Fruit fly (Drosophila melanogaster): ENCODE data around the gene Top2.

Top2 gene

DNA sequence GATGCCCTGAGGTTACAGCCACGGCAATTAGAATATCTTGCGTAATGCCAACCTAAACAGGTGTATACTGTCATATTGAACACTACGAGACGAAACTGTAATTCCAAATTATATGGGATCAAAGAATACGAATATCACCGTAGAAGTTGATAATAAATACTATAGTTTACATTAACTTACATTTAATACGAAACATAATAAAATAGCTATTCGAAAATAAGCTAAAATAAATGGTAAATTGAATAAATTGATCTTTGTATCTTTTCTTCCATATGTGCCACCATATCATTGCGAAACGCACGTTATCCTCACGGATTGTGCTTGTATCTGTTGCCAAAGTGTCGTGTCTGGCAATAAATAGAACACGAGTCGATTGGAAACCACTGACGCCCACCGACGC, 37.4 kb downstream of the Top2 start (continued):
- no peak for TF ChIP-seq Jarid2 (GFP tag; optimal IDR thresholded peaks at IDR 0.05)
- no peak for TF ChIP-seq CG10209 (GFP tag; optimal IDR thresholded peaks at IDR 0.05)
- no peak for TF ChIP-seq CG8290 (GFP tag; optimal IDR thresholded peaks at IDR 0.05)
- TF ChIP-seq CG8290 (tag; optimal IDR thresholded peaks at IDR 0.05): peak in 1 of 2 experiments; percentile 17
- TF ChIP-seq zf30C (GFP tag; optimal IDR thresholded peaks at IDR 0.05): no peak
- TF ChIP-seq CG2129 (GFP tag; IDR thresholded peaks at IDR 0.05; ENCODE audit: partially characterized antibody): no peak
- no peak for TF ChIP-seq CG4282 (GFP tag; optimal IDR thresholded peaks at IDR 0.05)
- TF ChIP-seq h (optimal IDR thresholded peaks at IDR 0.05): no peak
- TF ChIP-seq da (GFP tag; optimal IDR thresholded peaks at IDR 0.05): no peak
- TF ChIP-seq CG2116 (GFP tag; optimal IDR thresholded peaks at IDR 0.05): no peak
- no peak for TF ChIP-seq CG5245 (GFP tag; optimal IDR thresholded peaks at IDR 0.05)
- TF ChIP-seq CG3838 (GFP tag; optimal IDR thresholded peaks at IDR 0.05): no peak

DNA sequence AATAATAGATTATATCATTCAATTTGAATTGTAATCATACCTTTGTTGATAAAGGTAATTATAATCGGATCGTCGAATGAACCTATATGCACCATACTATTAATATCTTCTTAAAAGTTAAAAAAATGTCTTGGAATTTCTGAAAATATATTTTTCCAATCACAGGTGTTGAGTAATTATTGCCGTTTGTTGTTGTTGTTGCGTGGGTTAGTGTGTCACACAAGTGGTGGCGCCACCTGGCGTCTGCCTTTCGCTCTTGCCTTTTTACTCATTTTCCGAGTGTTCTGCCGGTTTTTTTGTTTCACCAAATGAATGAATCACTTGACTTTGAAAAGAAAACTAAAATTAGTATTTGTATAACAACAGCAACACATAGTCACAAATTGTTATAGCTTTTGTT, 38.2 kb downstream of the Top2 start:
- TF ChIP-seq Nf-YB (GFP tag; optimal IDR thresholded peaks at IDR 0.05) (no peak), NK7.1 (GFP tag; optimal IDR thresholded peaks at IDR 0.05) (no peak), BtbVII (GFP tag; optimal IDR thresholded peaks at IDR 0.05) (no peak), jumu (GFP tag; optimal IDR thresholded peaks at IDR 0.05) (no peak), CG2199 (GFP tag; IDR thresholded peaks at IDR 0.05) (0 out of 3 replicates have a peak, but pooled peaks have one; percentile 18), hkb (optimal IDR thresholded peaks at IDR 0.05) (no peak), hkb (GFP tag; IDR thresholded peaks at IDR 0.05) (no peak), stwl (tag; optimal IDR thresholded peaks at IDR 0.05) (peak; percentile 19), cato (GFP tag; optimal IDR thresholded peaks at IDR 0.05; ENCODE audit: borderline replicate concordance) (no peak), E2f1 (GFP tag; IDR thresholded peaks at IDR 0.05) (no peak), D19B (GFP tag; optimal IDR thresholded peaks at IDR 0.05) (no peak), Atf-2 (GFP tag; optimal IDR thresholded peaks at IDR 0.05) (no peak), CTCF (GFP tag; optimal IDR thresholded peaks at IDR 0.05) (peak; percentile 91), CG12659 (GFP tag; optimal IDR thresholded peaks at IDR 0.05) (no peak), CG6272 (GFP tag; IDR thresholded peaks at IDR 0.05) (no peak), Doc2 (GFP tag; IDR thresholded peaks at IDR 0.05) (no peak), z (GFP tag; IDR thresholded peaks at IDR 0.05) (peak; percentile 94), CG12071 (GFP tag; optimal IDR thresholded peaks at IDR 0.05) (no peak), Med (GFP tag) (peak; percentile 44), CG31441 (GFP tag; IDR thresholded peaks at IDR 0.05) (no peak), CG9609 (GFP tag; optimal IDR thresholded peaks at IDR 0.05) (no peak), sens (GFP tag) (peak; percentile 53), Mad (GFP tag; optimal IDR thresholded peaks at IDR 0.05) (no peak), CG15269 (tag; optimal IDR thresholded peaks at IDR 0.05) (no peak), CG9215 (GFP tag; IDR thresholded peaks at IDR 0.05) (no peak), Pdp1 (GFP tag; optimal IDR thresholded peaks at IDR 0.05) (peak in 1 of 2 experiments; percentile 53), TFAM (GFP tag; optimal IDR thresholded peaks at IDR 0.05) (no peak), CG11247 (GFP tag; IDR thresholded peaks at IDR 0.05) (no peak), sc (optimal IDR thresholded peaks at IDR 0.05) (no peak), sc (GFP tag; optimal IDR thresholded peaks at IDR 0.05) (no peak), sr (GFP tag; IDR thresholded peaks at IDR 0.05) (peak; percentile 62; the same call in 2 of the 3 replicates), CG4360 (GFP tag; IDR thresholded peaks at IDR 0.05) (peak; percentile 89), Hr3 (GFP tag; optimal IDR thresholded peaks at IDR 0.05) (no peak), hth (optimal IDR thresholded peaks at IDR 0.05) (no peak), CG30431 (GFP tag; optimal IDR thresholded peaks at IDR 0.05) (no peak)

Measured in whole organism, embryonic.